Worm (Caenorhabditis elegans) whole organism, midembryonic: ENCODE measurements around the gene inso-1.

Experiments used
- cog-1 ChIP-seq: sonication (generic microtip); optimal IDR thresholded peaks from 2 replicates; lab custom pipeline; 2016; ENCODE audit warnings: missing genetic modification characterization, missing compliant biosample characterization
- klf-2 ChIP-seq: fragments of 200-800 bp; sonication (Bioruptor generic); conservative IDR thresholded peaks from 2 replicates; pipeline ENCODE4 v1.3.6; 2022; ENCODE audit warnings: missing genetic modification reagents, missing genetic modification characterization, missing compliant biosample characterization
- med-1 ChIP-seq: sonication (generic microtip); optimal IDR thresholded peaks from 2 replicates; lab custom pipeline; 2017; ENCODE audit warnings: missing genetic modification characterization, mild to moderate bottlenecking, missing compliant biosample characterization, antibody characterized with exemption, missing genetic modification reagents; ENCODE audit not compliant: insufficient read depth

ce11 chrX:1295713-1296112 lies 4.2 kb upstream of the inso-1 start:
- no peak for TF ChIP-seq cog-1 (tag; lab: Kevin White, UChicago)
- TF ChIP-seq med-1 (GFP tag; lab: Kevin White, UChicago): no peak
- TF ChIP-seq klf-2 (GFP tag; lab: Robert Waterston, UW): no peak
